Worm (Caenorhabditis elegans) whole organism, early embryonic: ENCODE results near the gene srh-264.

Experiments used
- B0310.2 ChIP-seq: sonication (generic microtip); optimal IDR thresholded peaks from 2 replicates; lab custom pipeline; 2016; ENCODE audit warnings: mild to moderate bottlenecking, missing genetic modification characterization, missing compliant biosample characterization
- aly-1 ChIP-seq: sonication (generic microtip); optimal IDR thresholded peaks from 2 replicates; lab custom pipeline; 2016; ENCODE audit warnings: missing genetic modification characterization, missing compliant biosample characterization
- ama-1 ChIP-seq: fragments of 150-350 bp; optimal IDR thresholded peaks from 2 replicates; lab custom pipeline; 2014
- ceh-13 ChIP-seq: fragments of 200-800 bp; sonication (Bioruptor generic); optimal IDR thresholded peaks from 2 replicates; lab custom pipeline; 2018; ENCODE audit warnings: mild to moderate bottlenecking, missing genetic modification characterization, missing compliant biosample characterization
- flt-1 ChIP-seq: fragments of 200-800 bp; sonication (Bioruptor generic); IDR thresholded peaks from 2 replicates; pipeline ENCODE4 v1.3.6; 2022; ENCODE audit warnings: missing genetic modification characterization, missing compliant biosample characterization
- hmbx-1 ChIP-seq: sonication (generic microtip); optimal IDR thresholded peaks from 2 replicates; lab custom pipeline; 2016; ENCODE audit warnings: mild to moderate bottlenecking, missing genetic modification characterization, missing compliant biosample characterization
- hnd-1 ChIP-seq: sonication (generic microtip); optimal IDR thresholded peaks from 2 replicates; lab custom pipeline; 2016; ENCODE audit warnings: missing genetic modification characterization, missing compliant biosample characterization
- scrt-1 ChIP-seq: fragments of 200-800 bp; sonication (Bioruptor generic); IDR thresholded peaks from 2 replicates; pipeline ENCODE4 v1.3.6; 2022; ENCODE audit warnings: missing genetic modification characterization, missing compliant biosample characterization
- tbx-11 ChIP-seq: fragments of 200-800 bp; sonication (Bioruptor generic); IDR thresholded peaks from 2 replicates; pipeline ENCODE4 v1.3.6; 2022; ENCODE audit warnings: missing genetic modification characterization, missing compliant biosample characterization

DNA sequence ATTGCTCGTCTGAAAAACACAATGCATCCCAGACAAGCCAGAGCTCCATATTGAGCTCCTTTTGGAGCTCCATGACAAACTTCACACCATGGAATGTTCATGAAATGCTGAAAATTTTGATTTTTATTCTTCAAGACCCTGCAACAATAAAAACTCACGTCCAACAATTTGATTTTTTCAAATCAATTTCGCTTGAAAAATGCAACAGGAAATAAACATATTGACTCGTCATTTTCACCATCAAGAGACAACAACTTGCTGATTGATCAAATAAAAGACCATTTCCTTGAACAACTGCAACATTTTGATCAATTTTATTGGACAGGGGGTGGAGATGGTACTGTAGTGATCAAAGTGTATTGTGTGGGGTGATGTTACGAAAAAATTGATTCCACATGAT is 44.2 kb upstream of the srh-264 start, which contains the start of gene nhr-269:
- no peak for TF ChIP-seq hnd-1 (tag; lab: Kevin White, UChicago)
- TF ChIP-seq ama-1 = no peak
- TF ChIP-seq ceh-13 (GFP tag; lab: Kevin White, UChicago) = no peak
- TF ChIP-seq hmbx-1 (tag; lab: Kevin White, UChicago) = no peak
- TF ChIP-seq aly-1 = no peak
- no peak for TF ChIP-seq B0310.2 (tag; lab: Kevin White, UChicago)
- TF ChIP-seq flt-1 (GFP tag; lab: Robert Waterston, UW) = no peak
- no peak for TF ChIP-seq scrt-1
- no peak for TF ChIP-seq tbx-11 (GFP tag; lab: Robert Waterston, UW)
